Fruit fly (Drosophila melanogaster): ENCODE results near the gene Pak3.

- TF ChIP-seq pan (optimal IDR thresholded peaks at IDR 0.05) (no peak), EcR (GFP tag; optimal IDR thresholded peaks at IDR 0.05) (no peak)
Measured at dm6 chr3R:16483877-16484417, 30.3 kb upstream of the Pak3 start, which contains the start of gene Der-2.

All from whole organism.